Worm (Caenorhabditis elegans) whole organism, early embryonic: Measurements from ENCODE around the gene clec-166.

ENCODE experiments used
- B0310.2 ChIP-seq: sonication (generic microtip); optimal IDR thresholded peaks from 2 replicates; lab custom pipeline; 2016; ENCODE audit warnings: mild to moderate bottlenecking, missing genetic modification characterization, missing compliant biosample characterization
- F13C5.2 ChIP-seq: sonication (generic microtip); optimal IDR thresholded peaks from 2 replicates; lab custom pipeline; 2017; ENCODE audit warnings: mild to moderate bottlenecking, missing genetic modification characterization, inconsistent platforms, missing compliant biosample characterization
- aly-1 ChIP-seq: sonication (generic microtip); optimal IDR thresholded peaks from 2 replicates; lab custom pipeline; 2016; ENCODE audit warnings: missing genetic modification characterization, missing compliant biosample characterization
- ama-1 ChIP-seq: fragments of 150-350 bp; optimal IDR thresholded peaks from 2 replicates; lab custom pipeline; 2014
- ceh-13 ChIP-seq: fragments of 200-800 bp; sonication (Bioruptor generic); optimal IDR thresholded peaks from 2 replicates; lab custom pipeline; 2018; ENCODE audit warnings: mild to moderate bottlenecking, missing genetic modification characterization, missing compliant biosample characterization
- ceh-36 ChIP-seq: sonication (generic microtip); optimal IDR thresholded peaks from 2 replicates; lab custom pipeline; 2016; ENCODE audit warnings: missing genetic modification characterization, inconsistent platforms, missing compliant biosample characterization
- ets-7 ChIP-seq: sonication (generic microtip); optimal IDR thresholded peaks from 2 replicates; lab custom pipeline; 2016; ENCODE audit warnings: missing genotype, missing genetic modification characterization, missing compliant biosample characterization
- flt-1 ChIP-seq: fragments of 200-800 bp; sonication (Bioruptor generic); IDR thresholded peaks from 2 replicates; pipeline ENCODE4 v1.3.6; 2022; ENCODE audit warnings: missing genetic modification characterization, missing compliant biosample characterization
- hmbx-1 ChIP-seq: sonication (generic microtip); optimal IDR thresholded peaks from 2 replicates; lab custom pipeline; 2016; ENCODE audit warnings: mild to moderate bottlenecking, missing genetic modification characterization, missing compliant biosample characterization
- hmg-4 ChIP-seq: fragments of 200-800 bp; sonication (Bioruptor generic); optimal IDR thresholded peaks from 2 replicates; lab custom pipeline; 2018; ENCODE audit warnings: mild to moderate bottlenecking, missing genetic modification characterization, missing compliant biosample characterization
- hnd-1 ChIP-seq: sonication (generic microtip); optimal IDR thresholded peaks from 2 replicates; lab custom pipeline; 2016; ENCODE audit warnings: missing genetic modification characterization, missing compliant biosample characterization
- pes-1 ChIP-seq: fragments of 200-800 bp; sonication (Bioruptor generic); IDR thresholded peaks from 2 replicates; pipeline ENCODE4 v1.3.6; 2022; ENCODE audit warnings: missing genetic modification reagents, missing genetic modification characterization, missing compliant biosample characterization
- scrt-1 ChIP-seq: fragments of 200-800 bp; sonication (Bioruptor generic); IDR thresholded peaks from 2 replicates; pipeline ENCODE4 v1.3.6; 2022; ENCODE audit warnings: missing genetic modification characterization, missing compliant biosample characterization
- sea-1 ChIP-seq: fragments of 200-800 bp; sonication (Bioruptor generic); conservative IDR thresholded peaks from 2 replicates; pipeline ENCODE4 v1.3.6; 2022; ENCODE audit warnings: missing genetic modification characterization, missing compliant biosample characterization
- tbx-11 ChIP-seq: fragments of 200-800 bp; sonication (Bioruptor generic); IDR thresholded peaks from 2 replicates; pipeline ENCODE4 v1.3.6; 2022; ENCODE audit warnings: missing genetic modification characterization, missing compliant biosample characterization
- tbx-37 ChIP-seq: fragments of 200-800 bp; sonication (Bioruptor generic); conservative IDR thresholded peaks from 2 replicates; pipeline ENCODE4 v1.3.6; 2022; ENCODE audit warnings: missing genetic modification reagents, missing genetic modification characterization, missing compliant biosample characterization
- tra-4 ChIP-seq: sonication (generic microtip); optimal IDR thresholded peaks from 2 replicates; lab custom pipeline; 2017; ENCODE audit warnings: missing genetic modification characterization, missing compliant biosample characterization

clec-166 gene

ce11 chrIV:1255632-1256031, 4.5 kb upstream of the clec-166 start, which contains the start of gene clec-167:
TSS of gene clec-167 (minus strand) at chrIV:1255732.
- TF ChIP-seq tbx-37 (GFP tag; lab: Robert Waterston, UW) = no peak
- TF ChIP-seq aly-1 (tag; lab: Kevin White, UChicago) = no peak
- no peak for TF ChIP-seq ets-7 (tag; lab: Kevin White, UChicago)
- TF ChIP-seq B0310.2 (tag; lab: Kevin White, UChicago) = no peak

ce11 chrIV:1246762-1247436, 4.2 kb downstream of the clec-166 start, which contains the start of the genes clec-165 and F38A1.11:
TSS of gene clec-165 (minus strand) at chrIV:1246886.
TSS of gene F38A1.11 (plus strand) at chrIV:1247386.
- TF ChIP-seq ama-1 (lab: Kevin White, UChicago) = no peak
- no peak for TF ChIP-seq scrt-1 (GFP tag; lab: Robert Waterston, UW)
- no peak for TF ChIP-seq sea-1 (GFP tag; lab: Robert Waterston, UW)
- TF ChIP-seq tra-4 (tag; lab: Kevin White, UChicago) = no peak
- no peak for TF ChIP-seq hmbx-1 (tag; lab: Kevin White, UChicago)
- no peak for TF ChIP-seq pes-1 (GFP tag; lab: Robert Waterston, UW)
- TF ChIP-seq tbx-11 (GFP tag; lab: Robert Waterston, UW) = no peak
- TF ChIP-seq hmg-4 = no peak
- no peak for TF ChIP-seq ceh-36 (tag; lab: Kevin White, UChicago)
- TF ChIP-seq F13C5.2 (tag; lab: Kevin White, UChicago) = no peak
- TF ChIP-seq B0310.2 (tag; lab: Kevin White, UChicago) = no peak
- no peak for TF ChIP-seq tbx-37 (GFP tag; lab: Robert Waterston, UW)
- TF ChIP-seq flt-1 (GFP tag; lab: Robert Waterston, UW) = no peak
- no peak for TF ChIP-seq hnd-1 (tag; lab: Kevin White, UChicago)
- no peak for TF ChIP-seq aly-1 (tag; lab: Kevin White, UChicago)
- no peak for TF ChIP-seq ets-7 (tag; lab: Kevin White, UChicago)
- no peak for TF ChIP-seq ceh-13

- TF ChIP-seq pes-1 (GFP tag; lab: Robert Waterston, UW) (no peak), tbx-37 (GFP tag; lab: Robert Waterston, UW) (no peak), hmbx-1 (tag; lab: Kevin White, UChicago) (no peak), ceh-13 (no peak), hnd-1 (tag; lab: Kevin White, UChicago) (no peak), sea-1 (GFP tag; lab: Robert Waterston, UW) (no peak), hmg-4 (no peak), flt-1 (GFP tag; lab: Robert Waterston, UW) (no peak), scrt-1 (GFP tag; lab: Robert Waterston, UW) (no peak), ceh-36 (tag; lab: Kevin White, UChicago) (no peak), aly-1 (tag; lab: Kevin White, UChicago) (no peak), tbx-11 (GFP tag; lab: Robert Waterston, UW) (no peak), ets-7 (tag; lab: Kevin White, UChicago) (no peak), F13C5.2 (tag; lab: Kevin White, UChicago) (no peak), ama-1 (lab: Kevin White, UChicago) (no peak), tra-4 (tag; lab: Kevin White, UChicago) (no peak), B0310.2 (tag; lab: Kevin White, UChicago) (no peak)
Observed at ce11 chrIV:1245244-1245643, 5.9 kb downstream of the clec-166 start, which contains the start of gene F38A1.9. TSS of gene F38A1.9 (minus strand) at chrIV:1245344.

ce11 chrIV:1243295-1243694, 7.8 kb downstream of the clec-166 start, which contains the start of gene F38A1.15:
TSS of gene F38A1.15 (minus strand) at chrIV:1243395.
- no peak for TF ChIP-seq B0310.2 (tag; lab: Kevin White, UChicago)
- TF ChIP-seq scrt-1 (GFP tag; lab: Robert Waterston, UW) = no peak
- no peak for TF ChIP-seq hmg-4
- TF ChIP-seq hnd-1 (tag; lab: Kevin White, UChicago) = no peak
- no peak for TF ChIP-seq sea-1 (GFP tag; lab: Robert Waterston, UW)
- TF ChIP-seq tra-4 (tag; lab: Kevin White, UChicago) = no peak
- TF ChIP-seq aly-1 (tag; lab: Kevin White, UChicago) = no peak
- TF ChIP-seq flt-1 (GFP tag; lab: Robert Waterston, UW) = no peak
- TF ChIP-seq tbx-37 (GFP tag; lab: Robert Waterston, UW) = no peak
- TF ChIP-seq hmbx-1 (tag; lab: Kevin White, UChicago) = no peak
- no peak for TF ChIP-seq ets-7 (tag; lab: Kevin White, UChicago)

- TF ChIP-seq pes-1 (GFP tag; lab: Robert Waterston, UW) (no peak), tra-4 (tag; lab: Kevin White, UChicago) (no peak)
Observed at ce11 chrIV:1239686-1240085, 11.5 kb downstream of the clec-166 start, which contains the start of gene F38A1.8. TSS of gene F38A1.8 (minus strand) at chrIV:1239852.

- TF ChIP-seq pes-1 (GFP tag; lab: Robert Waterston, UW) (no peak), tra-4 (tag; lab: Kevin White, UChicago) (no peak), hmg-4 (no peak), ets-7 (tag; lab: Kevin White, UChicago) (no peak)
Observed at ce11 chrIV:1238147-1238546, 13.0 kb downstream of the clec-166 start.

- TF ChIP-seq pes-1 (GFP tag; lab: Robert Waterston, UW) (no peak), sea-1 (GFP tag; lab: Robert Waterston, UW) (no peak), ets-7 (tag; lab: Kevin White, UChicago) (no peak), ceh-13 (no peak), tbx-11 (GFP tag; lab: Robert Waterston, UW) (no peak), F13C5.2 (tag; lab: Kevin White, UChicago) (no peak), scrt-1 (GFP tag; lab: Robert Waterston, UW) (no peak), aly-1 (tag; lab: Kevin White, UChicago) (no peak)
Observed at ce11 chrIV:1235785-1236184, 15.4 kb downstream of the clec-166 start.
